Worm (Caenorhabditis elegans): ENCODE data around the gene pals-38.

The pals-38 gene

ce11 chrV:12446895-12447294, at the start of gene pals-38, which contains the start of gene C54D10.9:
TSS of gene pals-38 (minus strand) at chrV:12446995.
TSS of gene C54D10.9 (plus strand) at chrV:12447153.
- TF ChIP-seq nhr-28 (tag; optimal IDR thresholded peaks at IDR 0.05) = no peak
- no peak for TF ChIP-seq elt-3 (tag; optimal IDR thresholded peaks at IDR 0.05)
- no peak for TF ChIP-seq R02D3.7 (tag; optimal IDR thresholded peaks at IDR 0.05)
- no peak for TF ChIP-seq nhr-25 (tag; optimal IDR thresholded peaks at IDR 0.05)
- no peak for TF ChIP-seq daf-12 (tag; optimal IDR thresholded peaks at IDR 0.05)
- TF ChIP-seq nhr-77 (tag; optimal IDR thresholded peaks at IDR 0.05) = no peak
- no peak for TF ChIP-seq nhr-76 (tag; optimal IDR thresholded peaks at IDR 0.05)
- no peak for TF ChIP-seq mdl-1 (tag; optimal IDR thresholded peaks at IDR 0.05)

ce11 chrV:12494522-12494921, 47.7 kb upstream of the pals-38 start, which contains the start of gene mrps-11:
TSS of gene mrps-11 (minus strand) at chrV:12494622.
- TF ChIP-seq snpc-4 (tag; optimal IDR thresholded peaks at IDR 0.05) (no peak), egl-5 (tag; optimal IDR thresholded peaks at IDR 0.05) (no peak), egl-27 (tag; optimal IDR thresholded peaks at IDR 0.05) (no peak), nhr-11 (tag; optimal IDR thresholded peaks at IDR 0.05) (no peak), pqm-1 (tag; optimal IDR thresholded peaks at IDR 0.05) (no peak), tbx-2 (tag; optimal IDR thresholded peaks at IDR 0.05) (no peak), hmg-11 (tag; optimal IDR thresholded peaks at IDR 0.05) (no peak), fkh-10 (GFP tag; optimal IDR thresholded peaks at IDR 0.05) (no peak), nhr-23 (tag; optimal IDR thresholded peaks at IDR 0.05) (no peak), pha-4 (tag; optimal IDR thresholded peaks at IDR 0.05) (no peak), mdl-1 (tag; optimal IDR thresholded peaks at IDR 0.05) (no peak), fkh-2 (tag; optimal IDR thresholded peaks at IDR 0.05) (no peak), unc-39 (tag; optimal IDR thresholded peaks at IDR 0.05) (no peak), sea-2 (GFP tag; optimal IDR thresholded peaks at IDR 0.05) (no peak), lsy-12 (tag; optimal IDR thresholded peaks at IDR 0.05) (no peak), ztf-11 (tag; optimal IDR thresholded peaks at IDR 0.05) (no peak)

ce11 chrV:12491070-12491643, 44.4 kb upstream of the pals-38 start:
- TF ChIP-seq ceh-82 (tag; optimal IDR thresholded peaks at IDR 0.05) (no peak), ZK546.5 (tag; optimal IDR thresholded peaks at IDR 0.05) (no peak), nhr-67 (tag; optimal IDR thresholded peaks at IDR 0.05) (no peak), pqm-1 (tag; optimal IDR thresholded peaks at IDR 0.05) (peak; percentile 54), skn-1 (tag; optimal IDR thresholded peaks at IDR 0.05) (peak; percentile 25), aly-2 (tag; optimal IDR thresholded peaks at IDR 0.05) (no peak), ceh-9 (tag; optimal IDR thresholded peaks at IDR 0.05) (no peak), egl-27 (tag; optimal IDR thresholded peaks at IDR 0.05) (peak; percentile 0), unc-39 (tag; optimal IDR thresholded peaks at IDR 0.05) (no peak), fos-1 (tag; optimal IDR thresholded peaks at IDR 0.05) (peak; percentile 39), elt-2 (tag; optimal IDR thresholded peaks at IDR 0.05) (peak; percentile 58), tbx-2 (tag; optimal IDR thresholded peaks at IDR 0.05) (peak; percentile 51), nhr-76 (tag; optimal IDR thresholded peaks at IDR 0.05) (no peak), mdl-1 (tag; optimal IDR thresholded peaks at IDR 0.05) (no peak), hmg-11 (tag; optimal IDR thresholded peaks at IDR 0.05) (peak; percentile 68), nhr-28 (tag; optimal IDR thresholded peaks at IDR 0.05) (no peak), unc-62 (GFP tag; optimal IDR thresholded peaks at IDR 0.05) (peak; percentile 50), lin-39 (tag; optimal IDR thresholded peaks at IDR 0.05) (peak; percentile 70), nhr-11 (tag; optimal IDR thresholded peaks at IDR 0.05) (no peak), nhr-12 (tag; optimal IDR thresholded peaks at IDR 0.05) (no peak), daf-12 (tag; optimal IDR thresholded peaks at IDR 0.05) (no peak), ceh-28 (tag; optimal IDR thresholded peaks at IDR 0.05) (peak; percentile 57), snpc-4 (tag; optimal IDR thresholded peaks at IDR 0.05) (peak; percentile 99), nhr-25 (tag; optimal IDR thresholded peaks at IDR 0.05) (peak; percentile 64), ama-1 (optimal IDR thresholded peaks at IDR 0.05) (peak; percentile 78), sea-2 (GFP tag; optimal IDR thresholded peaks at IDR 0.05) (no peak), elt-1 (tag; optimal IDR thresholded peaks at IDR 0.05) (no peak), zag-1 (tag; optimal IDR thresholded peaks at IDR 0.05) (no peak), egl-5 (tag; optimal IDR thresholded peaks at IDR 0.05) (no peak), nhr-43 (tag; optimal IDR thresholded peaks at IDR 0.05; ENCODE audit: poor library complexity, severe bottlenecking) (peak; percentile 81), nhr-23 (tag; optimal IDR thresholded peaks at IDR 0.05) (peak; percentile 75), ceh-16 (tag; optimal IDR thresholded peaks at IDR 0.05) (no peak), ztf-11 (tag; optimal IDR thresholded peaks at IDR 0.05) (no peak), ztf-4 (tag; optimal IDR thresholded peaks at IDR 0.05) (no peak), jun-1 (tag; optimal IDR thresholded peaks at IDR 0.05) (peak; percentile 29), fkh-10 (GFP tag; optimal IDR thresholded peaks at IDR 0.05) (no peak), elt-3 (tag; optimal IDR thresholded peaks at IDR 0.05) (no peak), nhr-237 (tag; optimal IDR thresholded peaks at IDR 0.05) (no peak), lsy-12 (tag; optimal IDR thresholded peaks at IDR 0.05) (peak; percentile 61), nfya-1 (tag; optimal IDR thresholded peaks at IDR 0.05; ENCODE audit: insufficient read depth) (peak; percentile 74), lin-15B (tag; optimal IDR thresholded peaks at IDR 0.05) (peak; percentile 41), mml-1 (tag; optimal IDR thresholded peaks at IDR 0.05) (no peak), eor-1 (tag; optimal IDR thresholded peaks at IDR 0.05) (no peak), fkh-2 (tag; optimal IDR thresholded peaks at IDR 0.05) (no peak), nhr-77 (tag; optimal IDR thresholded peaks at IDR 0.05) (peak; percentile 10)

All from whole organism, L3 larva.